Worm (Caenorhabditis elegans): ENCODE results near the gene srh-78.
"Not testable (repeated sequence)": the region's sequence is repeated elsewhere in the genome, so short reads cannot be mapped to it uniquely, and the experiment has no call there.

- not testable (repeated sequence) for TF ChIP-seq ama-1 (optimal IDR thresholded peaks at IDR 0.05); sea-1 (GFP tag; conservative IDR thresholded peaks at IDR 0.05); ets-7 (tag; optimal IDR thresholded peaks at IDR 0.05)
Observed at ce11 chrV:265062-265963, 48.4 kb downstream of the srh-78 start.

All from whole organism, early embryonic.